Worm (Caenorhabditis elegans) whole organism, young adult: ENCODE results near the gene str-211.

ENCODE experiments used
- nhr-80 ChIP-seq: sonication (generic microtip); optimal IDR thresholded peaks from 2 replicates; lab custom pipeline; 2016; ENCODE audit warnings: missing genetic modification characterization, missing compliant biosample characterization
- pha-4 ChIP-seq: fragments of 150-350 bp; sonication (generic microtip); optimal IDR thresholded peaks from 2 replicates; lab custom pipeline; 2014; ENCODE audit warnings: missing biosample characterization, missing genetic modification reagents, missing genetic modification characterization

DNA sequence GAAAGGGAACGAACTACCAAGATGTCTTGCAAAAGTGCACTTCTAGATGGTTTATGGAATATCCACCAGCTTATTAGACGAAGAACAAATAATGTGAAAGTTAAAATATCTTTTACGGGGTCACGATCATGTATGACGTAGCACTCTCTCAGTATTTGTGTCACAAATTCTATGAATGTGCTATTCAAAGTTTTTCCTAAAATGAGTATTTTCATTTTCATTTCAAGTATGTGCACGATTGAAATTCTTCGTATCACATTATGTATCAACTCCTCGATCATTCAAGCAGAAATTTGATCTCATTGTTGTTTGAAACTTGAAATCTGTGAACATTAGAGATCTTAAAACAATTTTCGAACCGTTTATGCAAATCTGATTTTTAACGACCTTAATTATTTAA, 33.4 kb upstream of the str-211 start:
- TF ChIP-seq nhr-80 (no peak), pha-4 (tag; lab: Kevin White, UChicago) (no peak)
